Fruit fly (Drosophila melanogaster): Measurements from ENCODE around the gene Gr98d.

Gr98d gene

dm6 chr3R:27555853-27556252 lies 10.0 kb downstream of the Gr98d start:
- TF ChIP-seq Vsx2 (GFP tag; optimal IDR thresholded peaks at IDR 0.05; ENCODE audit: partially characterized antibody) (no peak), Sp1 (GFP tag; optimal IDR thresholded peaks at IDR 0.05) (no peak), brk (GFP tag; optimal IDR thresholded peaks at IDR 0.05) (no peak), CrebA (GFP tag; optimal IDR thresholded peaks at IDR 0.05; ENCODE audit: borderline replicate concordance) (no peak), Dfd (GFP tag; optimal IDR thresholded peaks at IDR 0.05) (no peak), sage (GFP tag; optimal IDR thresholded peaks at IDR 0.05) (no peak), Abd-B (GFP tag; optimal IDR thresholded peaks at IDR 0.05) (no peak), ey (GFP tag; optimal IDR thresholded peaks at IDR 0.05) (no peak), sv (GFP tag; optimal IDR thresholded peaks at IDR 0.05) (no peak), Dif (GFP tag; optimal IDR thresholded peaks at IDR 0.05; ENCODE audit: partially characterized antibody) (no peak), woc (GFP tag; optimal IDR thresholded peaks at IDR 0.05) (no peak), dsf (GFP tag; optimal IDR thresholded peaks at IDR 0.05; ENCODE audit: borderline replicate concordance) (no peak), h (GFP tag; optimal IDR thresholded peaks at IDR 0.05) (no peak), dmrt93B (GFP tag; optimal IDR thresholded peaks at IDR 0.05) (no peak), Myc (optimal IDR thresholded peaks at IDR 0.05) (no peak), tai (GFP tag; optimal IDR thresholded peaks at IDR 0.05) (no peak)

dm6 chr3R:27556466-27556865 lies 10.6 kb downstream of the Gr98d start:
- TF ChIP-seq Rel (GFP tag; optimal IDR thresholded peaks at IDR 0.05) (no peak), Rel (tag; optimal IDR thresholded peaks at IDR 0.05) (peak; percentile 84), Abd-B (GFP tag; optimal IDR thresholded peaks at IDR 0.05) (no peak)

- TF ChIP-seq h (GFP tag; optimal IDR thresholded peaks at IDR 0.05): peak; percentile 74
- TF ChIP-seq N (GFP tag; optimal IDR thresholded peaks at IDR 0.05): no peak
- TF ChIP-seq lola (GFP tag; optimal IDR thresholded peaks at IDR 0.05): no peak
- TF ChIP-seq ey (GFP tag; optimal IDR thresholded peaks at IDR 0.05): peak; percentile 63
- no peak for TF ChIP-seq Rel (GFP tag; optimal IDR thresholded peaks at IDR 0.05)
- TF ChIP-seq Rel (tag; optimal IDR thresholded peaks at IDR 0.05): no peak
- TF ChIP-seq Hr83 (GFP tag; optimal IDR thresholded peaks at IDR 0.05; ENCODE audit: poor library complexity, severe bottlenecking): no peak
- TF ChIP-seq GATAd (GFP tag; optimal IDR thresholded peaks at IDR 0.05): no peak
- peak; percentile 35 for TF ChIP-seq rgr (GFP tag; optimal IDR thresholded peaks at IDR 0.05)
- no peak for TF ChIP-seq Dif (GFP tag; optimal IDR thresholded peaks at IDR 0.05; ENCODE audit: partially characterized antibody)
- peak; percentile 66 for TF ChIP-seq HLH106 (tag; optimal IDR thresholded peaks at IDR 0.05)
- TF ChIP-seq Hnf4 (GFP tag; optimal IDR thresholded peaks at IDR 0.05): no peak
- TF ChIP-seq dmrt93B (GFP tag; optimal IDR thresholded peaks at IDR 0.05): peak; percentile 41
- no peak for TF ChIP-seq Dfd (GFP tag; optimal IDR thresholded peaks at IDR 0.05)
- TF ChIP-seq CG9705 (GFP tag; optimal IDR thresholded peaks at IDR 0.05): peak; percentile 22
- no peak for TF ChIP-seq usp (GFP tag; optimal IDR thresholded peaks at IDR 0.05)
- no peak for TF ChIP-seq pan (optimal IDR thresholded peaks at IDR 0.05)
- TF ChIP-seq CrebA (GFP tag; optimal IDR thresholded peaks at IDR 0.05; ENCODE audit: borderline replicate concordance): no peak
- peak; percentile 23 for TF ChIP-seq sv (GFP tag; optimal IDR thresholded peaks at IDR 0.05)
- no peak for TF ChIP-seq Myc (optimal IDR thresholded peaks at IDR 0.05)
- no peak for TF ChIP-seq Jra (GFP tag; optimal IDR thresholded peaks at IDR 0.05)
- TF ChIP-seq fru (GFP tag; optimal IDR thresholded peaks at IDR 0.05): peak; percentile 61
- no peak for TF ChIP-seq dl (GFP tag; optimal IDR thresholded peaks at IDR 0.05; ENCODE audit: insufficient read depth in 1 of 2, partially characterized antibody in 2 of 2)
- no peak for TF ChIP-seq dsf (GFP tag; optimal IDR thresholded peaks at IDR 0.05; ENCODE audit: borderline replicate concordance)
- no peak for TF ChIP-seq Hr78 (GFP tag; optimal IDR thresholded peaks at IDR 0.05)
- peak; percentile 13 for TF ChIP-seq woc (GFP tag; optimal IDR thresholded peaks at IDR 0.05)
- peak; percentile 61 for TF ChIP-seq br (GFP tag; optimal IDR thresholded peaks at IDR 0.05)
- peak; percentile 49 for TF ChIP-seq psq (GFP tag; optimal IDR thresholded peaks at IDR 0.05)
- peak; percentile 12 for TF ChIP-seq OdsH (GFP tag; optimal IDR thresholded peaks at IDR 0.05)
- TF ChIP-seq sage (GFP tag; optimal IDR thresholded peaks at IDR 0.05): no peak
- TF ChIP-seq Sp1 (GFP tag; optimal IDR thresholded peaks at IDR 0.05): peak; percentile 24
- peak in 1 of 2 experiments; percentile 62 for TF ChIP-seq foxo (GFP tag; optimal IDR thresholded peaks at IDR 0.05)
- TF ChIP-seq CG32264 (GFP tag; optimal IDR thresholded peaks at IDR 0.05): no peak
Measured at dm6 chr3R:27556972-27557371, 11.1 kb downstream of the Gr98d start.
